Fruit fly (Drosophila melanogaster): ENCODE data around the gene CG14416.

The CG14416 gene

dm6 chrX:2860955-2861354 is 11.7 kb downstream of the CG14416 start (continued):
- TF ChIP-seq sob (GFP tag; IDR thresholded peaks at IDR 0.05) (0 out of 2 replicates have a peak, but pooled peaks have one; percentile 25), CoRest (tag; optimal IDR thresholded peaks at IDR 0.05) (peak; percentile 27), Fer2 (tag; optimal IDR thresholded peaks at IDR 0.05) (no peak), CG8359 (GFP tag; optimal IDR thresholded peaks at IDR 0.05; ENCODE audit: borderline replicate concordance) (no peak), CG31441 (GFP tag; IDR thresholded peaks at IDR 0.05) (peak; percentile 43; the same call in 1 of the 2 replicates), CG9932 (GFP tag; IDR thresholded peaks at IDR 0.05) (peak; percentile 43), zen (tag; optimal IDR thresholded peaks at IDR 0.05) (no peak), CG18764 (GFP tag; optimal IDR thresholded peaks at IDR 0.05) (no peak), fu2 (GFP tag; optimal IDR thresholded peaks at IDR 0.05) (no peak), CG12236 (GFP tag; optimal IDR thresholded peaks at IDR 0.05) (no peak), bsh (GFP tag; optimal IDR thresholded peaks at IDR 0.05) (peak in 1 of 2 experiments; percentile 37), Dbx (GFP tag; IDR thresholded peaks at IDR 0.05) (peak; percentile 47; the same call in 1 of the 3 replicates), mam (GFP tag; optimal IDR thresholded peaks at IDR 0.05) (no peak), CG1529 (GFP tag; optimal IDR thresholded peaks at IDR 0.05) (peak; percentile 4), Lpt (GFP tag; optimal IDR thresholded peaks at IDR 0.05) (no peak), mirr (GFP tag; optimal IDR thresholded peaks at IDR 0.05) (no peak), CG11695 (GFP tag; IDR thresholded peaks at IDR 0.05) (no peak), CG32532 (GFP tag; IDR thresholded peaks at IDR 0.05) (peak; percentile 20; the same call in 1 of the 2 replicates), Ets65A (GFP tag) (no peak), unc-4 (GFP tag; IDR thresholded peaks at IDR 0.05; ENCODE audit: partially characterized antibody) (no peak), Drgx (GFP tag; IDR thresholded peaks at IDR 0.05) (peak; percentile 48), CG10979 (tag; optimal IDR thresholded peaks at IDR 0.05) (peak; percentile 19), CG18262 (tag; optimal IDR thresholded peaks at IDR 0.05) (peak; percentile 7), CG13775 (GFP tag; optimal IDR thresholded peaks at IDR 0.05) (no peak), CG30020 (tag; optimal IDR thresholded peaks at IDR 0.05) (no peak), cwo (GFP tag; optimal IDR thresholded peaks at IDR 0.05) (peak; percentile 42), da (GFP tag; optimal IDR thresholded peaks at IDR 0.05) (no peak), Hsf (GFP tag; optimal IDR thresholded peaks at IDR 0.05) (peak; percentile 35), Dp (GFP tag; optimal IDR thresholded peaks at IDR 0.05) (no peak), az2 (GFP tag; optimal IDR thresholded peaks at IDR 0.05) (peak; percentile 27), Ssrp (tag; optimal IDR thresholded peaks at IDR 0.05) (peak; percentile 10), gfzf (GFP tag; optimal IDR thresholded peaks at IDR 0.05) (no peak), ro (GFP tag; IDR thresholded peaks at IDR 0.05) (no peak), CTCF (GFP tag; optimal IDR thresholded peaks at IDR 0.05) (no peak), E2f1 (GFP tag; IDR thresholded peaks at IDR 0.05) (peak; percentile 37), CG14710 (tag; optimal IDR thresholded peaks at IDR 0.05) (no peak), hbn (GFP tag; IDR thresholded peaks at IDR 0.05; ENCODE audit: partially characterized antibody) (no peak), CG14667 (GFP tag; IDR thresholded peaks at IDR 0.05) (peak; percentile 32; the same call in 1 of the 2 replicates), HLH4C (GFP tag; IDR thresholded peaks at IDR 0.05; ENCODE audit: partially characterized antibody) (no peak), hb (GFP tag; IDR thresholded peaks at IDR 0.05; ENCODE audit: partially characterized antibody) (no peak), peb (GFP tag; IDR thresholded peaks at IDR 0.05) (no peak), eve (GFP tag; optimal IDR thresholded peaks at IDR 0.05) (no peak), CG1603 (tag; optimal IDR thresholded peaks at IDR 0.05) (peak; percentile 38), CG13424 (tag; optimal IDR thresholded peaks at IDR 0.05) (peak; percentile 31), kay (GFP tag; optimal IDR thresholded peaks at IDR 0.05) (no peak), CG30403 (GFP tag; optimal IDR thresholded peaks at IDR 0.05) (peak; percentile 32), CG2712 (tag; optimal IDR thresholded peaks at IDR 0.05) (peak; percentile 15), bigmax (GFP tag; optimal IDR thresholded peaks at IDR 0.05) (no peak), Gug (GFP tag; IDR thresholded peaks at IDR 0.05) (peak; percentile 36; the same call in 1 of the 4 replicates), CG17568 (GFP tag; optimal IDR thresholded peaks at IDR 0.05) (no peak), CG17186 (GFP tag; optimal IDR thresholded peaks at IDR 0.05) (no peak), Hr3 (GFP tag; optimal IDR thresholded peaks at IDR 0.05) (peak; percentile 14)
